Fruit fly (Drosophila melanogaster) whole organism, embryonic: ENCODE measurements around the gene CG14960.

Experiments used
- Abd-B ChIP-seq: fragments of 200-800 bp; sonication (Bioruptor generic); optimal IDR thresholded peaks from 2 replicates; lab custom pipeline; 2018; ENCODE audit warnings: missing biosample characterization, mild to moderate bottlenecking, missing genetic modification characterization, moderate library complexity
- Adf1 ChIP-seq: fragments of 200-800 bp; sonication (Bioruptor generic); IDR thresholded peaks from 2 replicates; pipeline ENCODE4 v1.3.6; 2022; ENCODE audit warnings: missing biosample characterization, missing genetic modification characterization
- Atf3 ChIP-seq: fragments of 200-800 bp; sonication (Bioruptor generic); optimal IDR thresholded peaks from 3 replicates; lab custom pipeline; 2016; ENCODE audit warnings: missing biosample characterization, missing genetic modification characterization
- Awh ChIP-seq: fragments of 200-800 bp; sonication (Bioruptor generic); IDR thresholded peaks from 2 replicates; pipeline ENCODE4, ENCODE4 v1.3.6; 2022; ENCODE audit warnings: missing biosample characterization, missing genetic modification characterization
- Bgb ChIP-seq: fragments of 200-800 bp; sonication (Bioruptor generic); IDR thresholded peaks from 2 replicates; pipeline ENCODE4 v1.3.6; 2022; ENCODE audit warnings: missing biosample characterization, missing genetic modification characterization; ENCODE audit not compliant: partially characterized antibody
- CG10274 ChIP-seq: fragments of 200-800 bp; sonication (Bioruptor generic); optimal IDR thresholded peaks from 3 replicates; lab custom pipeline; 2017; ENCODE audit warnings: missing biosample characterization, mild to moderate bottlenecking, missing genetic modification characterization
- CG12155 ChIP-seq: fragments of 200-800 bp; sonication (Bioruptor generic); optimal IDR thresholded peaks from 3 replicates; lab custom pipeline; 2016; ENCODE audit warnings: missing biosample characterization, missing genetic modification characterization
- CG12942 ChIP-seq: fragments of 200-800 bp; sonication (Bioruptor generic); optimal IDR thresholded peaks from 3 replicates; lab custom pipeline; 2016; ENCODE audit warnings: missing biosample characterization, missing genetic modification characterization
- CG14050 ChIP-seq: fragments of 200-800 bp; sonication (Bioruptor generic); IDR thresholded peaks from 3 replicates; pipeline ENCODE4 v1.3.6; 2022; ENCODE audit warnings: missing biosample characterization, missing genetic modification characterization
- CG17385 ChIP-seq: fragments of 200-800 bp; sonication (Bioruptor generic); optimal IDR thresholded peaks from 3 replicates; lab custom pipeline; 2018; ENCODE audit warnings: missing biosample characterization, mild to moderate bottlenecking, missing genetic modification characterization
- CG17802 ChIP-seq: fragments of 200-800 bp; sonication (Bioruptor generic); optimal IDR thresholded peaks from 2 replicates; lab custom pipeline; 2018; ENCODE audit warnings: missing biosample characterization, mild to moderate bottlenecking, missing genetic modification characterization, moderate library complexity
- CG1792 ChIP-seq: fragments of 200-800 bp; sonication (Bioruptor generic); optimal IDR thresholded peaks from 2 replicates; lab custom pipeline; 2016; ENCODE audit warnings: missing biosample characterization, missing genetic modification characterization
- CG2129 ChIP-seq: fragments of 200-800 bp; sonication (Bioruptor generic); IDR thresholded peaks from 2 replicates; pipeline ENCODE4 v1.3.6; 2022; ENCODE audit warnings: missing biosample characterization, missing genetic modification characterization; ENCODE audit not compliant: partially characterized antibody
- CG3407 ChIP-seq: fragments of 200-800 bp; sonication (Bioruptor generic); optimal IDR thresholded peaks from 2 replicates; lab custom pipeline; 2018; ENCODE audit warnings: missing biosample characterization, mild to moderate bottlenecking, missing genetic modification characterization
- CG4282 ChIP-seq: fragments of 200-800 bp; sonication (Bioruptor generic); optimal IDR thresholded peaks from 2 replicates; lab custom pipeline; 2016; ENCODE audit warnings: missing biosample characterization, missing genetic modification characterization
- CG43689 ChIP-seq: fragments of 200-800 bp; sonication (Bioruptor generic); IDR thresholded peaks from 2 replicates; pipeline ENCODE4 v1.3.6; 2022; ENCODE audit warnings: missing biosample characterization, missing genetic modification characterization
- CG6272 ChIP-seq: fragments of 200-800 bp; sonication (Bioruptor generic); IDR thresholded peaks from 2 replicates; pipeline ENCODE4 v1.3.6; 2022; ENCODE audit warnings: missing biosample characterization, missing genetic modification characterization
- CG6683 ChIP-seq: fragments of 200-800 bp; sonication (Bioruptor generic); optimal IDR thresholded peaks from 2 replicates; lab custom pipeline; 2017; ENCODE audit warnings: missing biosample characterization, mild to moderate bottlenecking, missing genetic modification characterization, missing genetic modification reagents
- CG7963 ChIP-seq: fragments of 200-800 bp; sonication (Bioruptor generic); IDR thresholded peaks from 3 replicates; pipeline ENCODE4 v1.3.6; 2022; ENCODE audit warnings: missing biosample characterization, missing genetic modification characterization; ENCODE audit not compliant: partially characterized antibody
- CG8765 ChIP-seq: fragments of 200-800 bp; sonication (Bioruptor generic); IDR thresholded peaks from 2 replicates; pipeline ENCODE4 v1.3.6; 2022; ENCODE audit warnings: missing biosample characterization, missing genetic modification characterization
- D19B ChIP-seq: fragments of 200-800 bp; sonication (Bioruptor generic); optimal IDR thresholded peaks from 2 replicates; lab custom pipeline; 2017; ENCODE audit warnings: missing biosample characterization, mild to moderate bottlenecking, missing genetic modification characterization
- HLH54F ChIP-seq: fragments of 200-800 bp; sonication (Bioruptor generic); optimal IDR thresholded peaks from 3 replicates; lab custom pipeline; 2016; ENCODE audit warnings: missing biosample characterization, missing genetic modification characterization
- Kr ChIP-seq: fragments of 200-800 bp; sonication (Bioruptor generic); optimal IDR thresholded peaks from 2 replicates; lab custom pipeline; 2017; ENCODE audit warnings: missing biosample characterization, mild to moderate bottlenecking, missing genetic modification characterization
- Meics ChIP-seq: fragments of 200-800 bp; sonication (Bioruptor generic); optimal IDR thresholded peaks from 2 replicates; lab custom pipeline; 2017; ENCODE audit warnings: missing biosample characterization, mild to moderate bottlenecking, missing genetic modification characterization
- Myb ChIP-seq: fragments of 200-800 bp; sonication (Bioruptor generic); optimal IDR thresholded peaks from 2 replicates; lab custom pipeline; 2016; ENCODE audit warnings: missing biosample characterization, missing genetic modification characterization
- Nf-YA ChIP-seq: fragments of 200-800 bp; sonication (Bioruptor generic); IDR thresholded peaks from 2 replicates; pipeline ENCODE4 v1.3.6; 2022; ENCODE audit warnings: missing biosample characterization, missing genetic modification characterization
- PHDP ChIP-seq: fragments of 200-800 bp; sonication (Bioruptor generic); optimal IDR thresholded peaks from 3 replicates; lab custom pipeline; 2018; ENCODE audit warnings: missing biosample characterization, mild to moderate bottlenecking, missing genetic modification characterization, moderate library complexity
- Pdp1 ChIP-seq, 2 experiments: fragments of 200-800 bp; sonication (Bioruptor generic); optimal IDR thresholded peaks; 3 replicates each; lab custom pipeline; 2016; ENCODE audit warnings: missing biosample characterization in 2 of 2, missing genetic modification characterization in 2 of 2, mild to moderate bottlenecking in 1 of 2, moderate library complexity in 1 of 2
- Side ChIP-seq: fragments of 200-800 bp; sonication (Bioruptor generic); optimal IDR thresholded peaks from 2 replicates; lab custom pipeline; 2016; ENCODE audit warnings: missing biosample characterization, missing genetic modification characterization
- Sry-δ ChIP-seq: fragments of 200-800 bp; sonication (Bioruptor generic); optimal IDR thresholded peaks from 2 replicates; lab custom pipeline; 2016; ENCODE audit warnings: missing biosample characterization, missing genetic modification characterization
- TFAM ChIP-seq: fragments of 200-800 bp; sonication (Bioruptor generic); optimal IDR thresholded peaks from 2 replicates; lab custom pipeline; 2017; ENCODE audit warnings: missing biosample characterization, missing genetic modification characterization, inconsistent platforms
- Vsx1 ChIP-seq: fragments of 200-800 bp; sonication (Bioruptor generic); optimal IDR thresholded peaks from 2 replicates; lab custom pipeline; 2017; ENCODE audit warnings: missing biosample characterization, mild to moderate bottlenecking, missing genetic modification characterization, missing genetic modification reagents
- Xbp1 ChIP-seq: fragments of 200-800 bp; sonication (Bioruptor generic); optimal IDR thresholded peaks from 3 replicates; lab custom pipeline; 2016; ENCODE audit warnings: missing biosample characterization, mild to moderate bottlenecking, missing genetic modification characterization
- crp ChIP-seq, 2 experiments: fragments of 200-800 bp; sonication (Bioruptor generic); optimal IDR thresholded peaks; 2 replicates in 1 of 2; 3 replicates in 1 of 2; lab custom pipeline; 2017; ENCODE audit warnings: missing biosample characterization in 2 of 2, missing genetic modification characterization in 2 of 2, mild to moderate bottlenecking in 1 of 2, moderate library complexity in 1 of 2
- dm ChIP-seq: fragments of 200-800 bp; sonication (Bioruptor generic); optimal IDR thresholded peaks from 3 replicates; lab custom pipeline; 2016; ENCODE audit warnings: missing biosample characterization, missing genetic modification characterization
- esg ChIP-seq: fragments of 200-800 bp; sonication (Bioruptor generic); conservative IDR thresholded peaks from 2 replicates; pipeline ENCODE4 v1.3.6; 2022; ENCODE audit warnings: missing biosample characterization, missing genetic modification characterization
- insv ChIP-seq, 2 experiments: fragments of 200-800 bp; sonication (Bioruptor generic); optimal IDR thresholded peaks; 3 replicates each; lab custom pipeline; 2016 to 2018; ENCODE audit warnings: missing biosample characterization in 2 of 2, missing genetic modification characterization in 2 of 2
- lilli ChIP-seq: fragments of 200-800 bp; sonication (Bioruptor generic); optimal IDR thresholded peaks from 3 replicates; lab custom pipeline; 2016; ENCODE audit warnings: missing biosample characterization, missing genetic modification characterization
- lmd ChIP-seq: fragments of 200-800 bp; sonication (Bioruptor generic); IDR thresholded peaks from 2 replicates; pipeline ENCODE4 v1.3.6; 2022; ENCODE audit warnings: missing biosample characterization, missing genetic modification characterization
- maf-S ChIP-seq: fragments of 200-800 bp; sonication (Bioruptor generic); optimal IDR thresholded peaks from 2 replicates; lab custom pipeline; 2016; ENCODE audit warnings: missing biosample characterization, missing genetic modification characterization
- nom ChIP-seq: fragments of 200-800 bp; sonication (Bioruptor generic); optimal IDR thresholded peaks from 2 replicates; lab custom pipeline; 2017; ENCODE audit warnings: missing biosample characterization, missing genetic modification characterization, mild to moderate bottlenecking, moderate library complexity, missing genetic modification reagents
- odd ChIP-seq: fragments of 200-800 bp; sonication (Bioruptor generic); optimal IDR thresholded peaks from 2 replicates; lab custom pipeline; 2017; ENCODE audit warnings: missing biosample characterization, mild to moderate bottlenecking, missing genetic modification characterization
- otp ChIP-seq: fragments of 200-800 bp; sonication (Bioruptor generic); IDR thresholded peaks from 3 replicates; pipeline ENCODE4, ENCODE4 v1.3.6; 2022; ENCODE audit warnings: missing biosample characterization, missing genetic modification characterization
- pnt ChIP-seq: fragments of 200-800 bp; sonication (Bioruptor generic); optimal IDR thresholded peaks from 3 replicates; lab custom pipeline; 2016; ENCODE audit warnings: missing biosample characterization, missing genetic modification characterization
- pros ChIP-seq: fragments of 200-800 bp; sonication (Bioruptor generic); optimal IDR thresholded peaks from 3 replicates; lab custom pipeline; 2019; ENCODE audit warnings: missing biosample characterization, mild to moderate bottlenecking, missing genetic modification characterization, moderate library complexity
- scrt ChIP-seq: fragments of 200-800 bp; sonication (Bioruptor generic); optimal IDR thresholded peaks from 2 replicates; lab custom pipeline; 2018; ENCODE audit warnings: missing biosample characterization, mild to moderate bottlenecking, missing genetic modification characterization, moderate library complexity
- sna ChIP-seq: fragments of 200-800 bp; sonication (Bioruptor generic); IDR thresholded peaks from 2 replicates; pipeline ENCODE4 v1.3.6; 2022; ENCODE audit warnings: missing biosample characterization, missing genetic modification characterization; ENCODE audit not compliant: partially characterized antibody
- unc-4 ChIP-seq: fragments of 200-800 bp; sonication (Bioruptor generic); IDR thresholded peaks from 2 replicates; pipeline ENCODE4 v1.3.6; 2022; ENCODE audit warnings: missing biosample characterization, missing genetic modification characterization; ENCODE audit not compliant: partially characterized antibody

The CG14960 gene

DNA sequence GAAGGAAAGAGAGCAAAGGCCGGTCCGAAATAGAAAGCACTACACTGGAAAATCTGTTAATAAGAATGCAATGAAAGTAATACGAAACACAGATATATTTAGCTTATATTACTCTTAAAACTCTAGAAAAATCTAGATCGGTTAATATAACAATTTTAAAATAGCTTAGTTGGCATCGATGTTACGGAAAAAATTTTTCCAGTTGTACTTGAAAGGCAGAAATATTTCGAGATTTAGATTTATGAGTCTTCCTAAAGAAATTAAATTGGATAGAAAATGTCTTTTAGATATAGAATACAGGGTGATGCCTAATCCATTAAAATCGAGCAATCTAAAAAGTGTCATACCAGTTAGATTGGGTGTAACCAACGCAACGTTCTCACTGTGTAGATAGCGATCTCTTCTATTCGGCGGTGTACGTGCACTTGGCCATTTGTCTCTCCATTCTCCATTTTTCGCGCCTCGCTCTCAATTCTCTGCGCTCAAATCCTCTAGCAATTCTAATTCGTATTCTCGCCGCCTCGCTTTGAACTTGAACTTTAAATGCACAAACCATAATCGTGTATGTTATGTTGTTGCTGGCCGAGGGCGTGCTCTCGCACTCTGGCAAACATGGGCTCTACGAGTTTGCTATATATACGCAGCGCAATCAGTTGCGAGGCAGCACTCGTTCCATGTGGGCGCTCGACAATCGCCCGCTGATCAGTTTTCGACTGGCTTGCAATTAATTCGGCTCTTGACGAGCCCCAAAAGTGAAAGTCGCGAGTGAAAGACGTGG lies 20.6 kb upstream of the CG14960 start (continued):
- peak; percentile 87 for TF ChIP-seq dm (GFP tag; lab: Kevin White, UChicago)
- peak; percentile 92 for TF ChIP-seq pnt (GFP tag; lab: Kevin White, UChicago)
- peak; percentile 78 for TF ChIP-seq CG6272 (GFP tag; lab: Robert Waterston, UW)
- TF ChIP-seq Sry-δ (GFP tag; lab: Kevin White, UChicago), result peak; percentile 62
- peak; percentile 96 for TF ChIP-seq Xbp1
- peak; percentile 92 for TF ChIP-seq CG17385 (GFP tag; lab: Kevin White, UChicago)
- TF ChIP-seq insv (GFP tag; optimal IDR thresholded peaks at IDR 0.05; lab: Kevin White, UChicago), result peak; percentile 19 to 69
- no peak for TF ChIP-seq sna (GFP tag; lab: Robert Waterston, UW)
- TF ChIP-seq Atf3, result peak; percentile 94
- peak; percentile 73 for TF ChIP-seq CG17802 (tag; lab: Kevin White, UChicago)
- TF ChIP-seq crp (GFP tag; optimal IDR thresholded peaks at IDR 0.05; lab: Kevin White, UChicago), result peak in 1 of 2 experiments; percentile 67
- peak; percentile 90 for TF ChIP-seq maf-S (GFP tag; lab: Kevin White, UChicago)
- TF ChIP-seq lmd (GFP tag; lab: Robert Waterston, UW), result peak; percentile 93
- peak; percentile 96 for TF ChIP-seq lilli (GFP tag; lab: Kevin White, UChicago)
- peak; percentile 31 for TF ChIP-seq CG4282
- peak; percentile 15 for TF ChIP-seq Kr
- no peak for TF ChIP-seq CG7963 (GFP tag; lab: Robert Waterston, UW)
- peak; percentile 96 for TF ChIP-seq odd (GFP tag; lab: Kevin White, UChicago)
- peak; percentile 77 for TF ChIP-seq otp
- TF ChIP-seq CG8765, result no peak
- TF ChIP-seq unc-4 (GFP tag; lab: Robert Waterston, UW), result 0 out of 2 replicates have a peak, but pooled peaks have one; percentile 15
- peak; percentile 59; the same call in 1 of the 2 replicates for TF ChIP-seq Nf-YA (GFP tag; lab: Robert Waterston, UW)
- peak; percentile 60; the same call in 2 of the 3 replicates for TF ChIP-seq CG14050
- peak; percentile 88 for TF ChIP-seq D19B (GFP tag; lab: Kevin White, UChicago)
- TF ChIP-seq Vsx1 (GFP tag; lab: Kevin White, UChicago), result peak; percentile 83
- TF ChIP-seq CG12155, result peak; percentile 89
- peak; percentile 90 for TF ChIP-seq esg (GFP tag; lab: Robert Waterston, UW)
- TF ChIP-seq CG12942 (GFP tag; lab: Kevin White, UChicago), result peak; percentile 94
- peak; percentile 45; the same call in 1 of the 2 replicates for TF ChIP-seq Bgb
- TF ChIP-seq CG10274 (GFP tag; lab: Kevin White, UChicago), result peak; percentile 84
- peak; percentile 80 for TF ChIP-seq scrt (GFP tag; lab: Kevin White, UChicago)
- peak; percentile 85 for TF ChIP-seq Myb (GFP tag; lab: Kevin White, UChicago)
- TF ChIP-seq TFAM (GFP tag; lab: Kevin White, UChicago), result peak; percentile 71
- TF ChIP-seq CG2129, result no peak
- peak; percentile 33 for TF ChIP-seq Adf1 (GFP tag; lab: Robert Waterston, UW)
- peak; percentile 91 for TF ChIP-seq CG1792 (GFP tag; lab: Kevin White, UChicago)
- TF ChIP-seq CG3407 (GFP tag; lab: Kevin White, UChicago), result peak; percentile 88
- peak; percentile 41; the same call in 1 of the 2 replicates for TF ChIP-seq Awh (GFP tag; lab: Robert Waterston, UW)
- no peak for TF ChIP-seq CG43689 (GFP tag; lab: Robert Waterston, UW)
- peak; percentile 92 to 96 for TF ChIP-seq Pdp1 (GFP tag; optimal IDR thresholded peaks at IDR 0.05; lab: Kevin White, UChicago)
- TF ChIP-seq Meics (GFP tag; lab: Kevin White, UChicago), result peak; percentile 95
- peak; percentile 78 for TF ChIP-seq CG6683 (GFP tag; lab: Kevin White, UChicago)
- TF ChIP-seq PHDP (tag; lab: Kevin White, UChicago), result peak; percentile 94
- no peak for TF ChIP-seq nom (GFP tag; lab: Kevin White, UChicago)
- TF ChIP-seq HLH54F, result peak; percentile 95
- peak; percentile 62 for TF ChIP-seq pros (GFP tag; lab: Kevin White, UChicago)
- TF ChIP-seq Abd-B (GFP tag; lab: Kevin White, UChicago), result peak; percentile 95
- TF ChIP-seq Side (GFP tag; lab: Kevin White, UChicago), result peak; percentile 93
